Fruit fly (Drosophila melanogaster) whole organism, prepupa: ENCODE results near the gene Sema5c.

Experiments used
- CG10669 ChIP-seq: fragments of 200-800 bp; sonication (Bioruptor generic); optimal IDR thresholded peaks from 3 replicates; lab custom pipeline; 2018; ENCODE audit warnings: missing biosample characterization, mild to moderate bottlenecking, missing genetic modification characterization, moderate library complexity
- CG16779 ChIP-seq: fragments of 200-800 bp; sonication (Bioruptor generic); optimal IDR thresholded peaks from 3 replicates; lab custom pipeline; 2017; ENCODE audit warnings: missing biosample characterization, mild to moderate bottlenecking, missing genetic modification characterization
- CG3032 ChIP-seq: fragments of 200-800 bp; optimal IDR thresholded peaks from 2 replicates; lab custom pipeline; 2019; ENCODE audit warnings: missing biosample characterization, mild to moderate bottlenecking, missing genetic modification characterization, moderate library complexity
- CG6792 ChIP-seq: fragments of 200-800 bp; sonication (Bioruptor generic); optimal IDR thresholded peaks from 3 replicates; lab custom pipeline; 2016; ENCODE audit warnings: missing biosample characterization, missing genetic modification characterization
- Eip93F ChIP-seq: fragments of 200-800 bp; sonication (Bioruptor generic); optimal IDR thresholded peaks from 2 replicates; lab custom pipeline; 2016; ENCODE audit warnings: missing biosample characterization, mild to moderate bottlenecking, missing genetic modification characterization
- Hr38 ChIP-seq: sonication (Bioruptor generic); optimal IDR thresholded peaks from 2 replicates; lab custom pipeline; 2016; ENCODE audit warnings: missing biosample characterization, missing genetic modification characterization
- OdsH ChIP-seq: fragments of 200-800 bp; sonication (Bioruptor generic); optimal IDR thresholded peaks from 3 replicates; lab custom pipeline; 2016; ENCODE audit warnings: missing biosample characterization, missing genetic modification characterization
- Sox102F ChIP-seq: fragments of 200-800 bp; sonication (Bioruptor generic); optimal IDR thresholded peaks from 2 replicates; lab custom pipeline; 2016; ENCODE audit warnings: missing biosample characterization, mild to moderate bottlenecking, missing genetic modification characterization
- dsx ChIP-seq: fragments of 200-800 bp; optimal IDR thresholded peaks from 3 replicates; lab custom pipeline; 2019; ENCODE audit warnings: missing biosample characterization, mild to moderate bottlenecking, missing genetic modification characterization, moderate library complexity; ENCODE audit not compliant: poor library complexity, severe bottlenecking
- fkh ChIP-seq: fragments of 200-800 bp; sonication (Bioruptor generic); optimal IDR thresholded peaks from 3 replicates; lab custom pipeline; 2017; ENCODE audit warnings: missing biosample characterization, mild to moderate bottlenecking, missing genetic modification characterization, moderate library complexity
- lz ChIP-seq: fragments of 200-800 bp; sonication (Bioruptor generic); optimal IDR thresholded peaks from 3 replicates; lab custom pipeline; 2016; ENCODE audit warnings: missing biosample characterization, missing genetic modification characterization
- net ChIP-seq: fragments of 200-800 bp; sonication (Bioruptor generic); optimal IDR thresholded peaks from 3 replicates; lab custom pipeline; 2016; ENCODE audit warnings: missing biosample characterization, missing genetic modification characterization
- topi ChIP-seq: fragments of 200-800 bp; sonication (Bioruptor generic); optimal IDR thresholded peaks from 3 replicates; lab custom pipeline; 2016; ENCODE audit warnings: missing biosample characterization, missing genetic modification characterization

The Sema5c gene

DNA sequence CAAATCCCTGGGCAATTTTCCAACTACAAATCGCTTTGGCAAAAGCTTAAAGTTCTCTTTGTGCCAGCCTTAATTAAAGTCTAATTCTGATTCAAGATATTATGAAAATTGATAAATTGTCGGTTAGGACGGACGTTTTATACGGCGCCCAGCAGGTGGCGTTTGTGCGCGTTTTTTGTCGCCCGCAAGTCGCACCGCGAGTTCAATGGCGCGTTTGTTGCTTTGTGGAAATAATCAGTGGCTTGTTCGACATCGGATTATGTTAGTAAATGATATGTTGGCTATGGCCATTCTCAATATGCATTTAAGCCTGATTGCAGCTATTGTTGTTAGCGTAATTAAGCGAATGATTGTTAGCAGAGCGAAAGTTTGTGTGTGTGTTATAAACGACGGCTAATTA lies 59.7 kb downstream of the Sema5c start:
- TF ChIP-seq CG6792 (GFP tag; lab: Kevin White, UChicago) (no peak), CG3032 (tag; lab: Kevin White, UChicago) (no peak), Eip93F (GFP tag; lab: Kevin White, UChicago) (no peak), lz (GFP tag; lab: Kevin White, UChicago) (no peak), OdsH (no peak), net (no peak), CG16779 (tag; lab: Kevin White, UChicago) (no peak), CG10669 (no peak), topi (GFP tag; lab: Kevin White, UChicago) (no peak), fkh (GFP tag; lab: Kevin White, UChicago) (no peak), Sox102F (GFP tag; lab: Kevin White, UChicago) (no peak), Hr38 (GFP tag; lab: Kevin White, UChicago) (no peak), dsx (GFP tag; lab: Kevin White, UChicago) (no peak)
